Worm (Caenorhabditis elegans) whole organism, L2 larva: ENCODE measurements around the gene alh-7.

Experiments
- C34F6.9 ChIP-seq: fragments of 150-350 bp; optimal IDR thresholded peaks from 2 replicates; lab custom pipeline; 2014; ENCODE audit warnings: missing biosample characterization, missing genetic modification characterization
- F13H6.1 ChIP-seq: sonication (generic microtip); optimal IDR thresholded peaks from 2 replicates; lab custom pipeline; 2016; ENCODE audit warnings: missing genetic modification characterization, missing compliant biosample characterization
- Y55F3AM.14 ChIP-seq: fragments of 200-800 bp; sonication (Bioruptor generic); optimal IDR thresholded peaks from 2 replicates; lab custom pipeline; 2018; ENCODE audit warnings: mild to moderate bottlenecking, missing genetic modification characterization, missing compliant biosample characterization
- ZK546.5 ChIP-seq: sonication (generic microtip); optimal IDR thresholded peaks from 2 replicates; lab custom pipeline; 2017; ENCODE audit warnings: missing biosample characterization, missing genetic modification characterization
- alr-1 ChIP-seq: fragments of 150-350 bp; optimal IDR thresholded peaks from 2 replicates; lab custom pipeline; 2014; ENCODE audit warnings: missing biosample characterization, missing genetic modification characterization
- crh-2 ChIP-seq: sonication (generic microtip); optimal IDR thresholded peaks from 2 replicates; lab custom pipeline; 2017; ENCODE audit warnings: missing biosample characterization, missing genetic modification characterization
- egl-27 ChIP-seq: sonication (generic microtip); optimal IDR thresholded peaks from 3 replicates; lab custom pipeline; 2017; ENCODE audit warnings: missing biosample characterization, missing genetic modification reagents, missing genetic modification characterization
- fos-1 ChIP-seq: fragments of 150-350 bp; optimal IDR thresholded peaks from 2 replicates; lab custom pipeline; 2014; ENCODE audit warnings: missing biosample characterization, missing genetic modification characterization
- gmeb-1 ChIP-seq: fragments of 150-350 bp; optimal IDR thresholded peaks from 2 replicates; lab custom pipeline; 2014; ENCODE audit warnings: missing biosample characterization, missing genetic modification characterization
- lin-11 ChIP-seq: fragments of 150-350 bp; sonication (generic microtip); optimal IDR thresholded peaks from 2 replicates; lab custom pipeline; 2014; ENCODE audit warnings: missing biosample characterization, missing genetic modification characterization, inconsistent platforms, mixed read lengths
- lin-13 ChIP-seq: fragments of 150-350 bp; optimal IDR thresholded peaks from 2 replicates; lab custom pipeline; 2014; ENCODE audit warnings: missing biosample characterization, missing genetic modification reagents, missing genetic modification characterization
- lsy-2 ChIP-seq, 2 experiments: fragments of 150-350 bp in 1 of 2; sonication (generic microtip) in 1 of 2; optimal IDR thresholded peaks; 2 replicates each; lab custom pipeline; 2014 to 2017; ENCODE audit warnings: missing biosample characterization in 2 of 2, missing genetic modification characterization in 2 of 2
- mbf-1 ChIP-seq: sonication (generic microtip); optimal IDR thresholded peaks from 2 replicates; lab custom pipeline; 2017; ENCODE audit warnings: missing biosample characterization, missing genetic modification characterization
- nhr-129 ChIP-seq: fragments of 150-350 bp; optimal IDR thresholded peaks from 2 replicates; lab custom pipeline; 2014; ENCODE audit warnings: missing biosample characterization, missing genetic modification characterization
- nhr-23 ChIP-seq: fragments of 150-350 bp; optimal IDR thresholded peaks from 2 replicates; lab custom pipeline; 2014; ENCODE audit warnings: missing biosample characterization, missing genetic modification reagents, missing genetic modification characterization
- nhr-237 ChIP-seq: fragments of 150-350 bp; optimal IDR thresholded peaks from 2 replicates; lab custom pipeline; 2014; ENCODE audit warnings: missing biosample characterization, missing genetic modification characterization
- nhr-25 ChIP-seq: fragments of 150-350 bp; sonication (generic microtip); optimal IDR thresholded peaks from 3 replicates; lab custom pipeline; 2014; ENCODE audit warnings: missing biosample characterization, missing genetic modification characterization
- nhr-6 ChIP-seq: fragments of 150-350 bp; optimal IDR thresholded peaks from 2 replicates; lab custom pipeline; 2014; ENCODE audit warnings: missing biosample characterization, missing genetic modification characterization
- nhr-77 ChIP-seq: fragments of 150-350 bp; optimal IDR thresholded peaks from 2 replicates; lab custom pipeline; 2014; ENCODE audit warnings: missing biosample characterization, missing genetic modification characterization
- skn-1 ChIP-seq: sonication (generic microtip); optimal IDR thresholded peaks from 2 replicates; lab custom pipeline; 2017; ENCODE audit warnings: missing biosample characterization, missing genetic modification characterization
- sma-3 ChIP-seq: sonication (generic microtip); optimal IDR thresholded peaks from 2 replicates; lab custom pipeline; 2016; ENCODE audit warnings: missing genetic modification reagents, missing genetic modification characterization, missing compliant biosample characterization
- sma-9 ChIP-seq, 2 experiments: fragments of 150-350 bp in 1 of 2; sonication (generic microtip) in 1 of 2; optimal IDR thresholded peaks; 2 replicates each; lab custom pipeline; 2014 to 2016; ENCODE audit warnings: missing genetic modification characterization in 2 of 2, mild to moderate bottlenecking in 1 of 2, missing biosample characterization in 1 of 2, missing compliant biosample characterization in 1 of 2, missing genetic modification reagents in 1 of 2, moderate library complexity in 1 of 2
- snpc-4 ChIP-seq: fragments of 150-350 bp; optimal IDR thresholded peaks from 2 replicates; lab custom pipeline; 2014; ENCODE audit warnings: missing biosample characterization, missing genetic modification characterization
- unc-39 ChIP-seq: fragments of 150-350 bp; optimal IDR thresholded peaks from 2 replicates; lab custom pipeline; 2014; ENCODE audit warnings: missing biosample characterization, missing genetic modification characterization
- unc-55 ChIP-seq: fragments of 150-350 bp; sonication (generic microtip); optimal IDR thresholded peaks from 3 replicates; lab custom pipeline; 2014; ENCODE audit warnings: missing biosample characterization, missing genetic modification reagents, missing genetic modification characterization
- zag-1 ChIP-seq: fragments of 150-350 bp; optimal IDR thresholded peaks from 2 replicates; lab custom pipeline; 2014; ENCODE audit warnings: missing biosample characterization, missing genetic modification characterization
- ztf-1 ChIP-seq: fragments of 200-800 bp; sonication (Bioruptor generic); conservative IDR thresholded peaks from 2 replicates; pipeline ENCODE4 v1.3.6; 2022; ENCODE audit warnings: missing genetic modification characterization, missing compliant biosample characterization
- ztf-4 ChIP-seq: fragments of 150-350 bp; optimal IDR thresholded peaks from 2 replicates; lab custom pipeline; 2014; ENCODE audit warnings: missing biosample characterization, missing genetic modification characterization

The alh-7 gene

DNA sequence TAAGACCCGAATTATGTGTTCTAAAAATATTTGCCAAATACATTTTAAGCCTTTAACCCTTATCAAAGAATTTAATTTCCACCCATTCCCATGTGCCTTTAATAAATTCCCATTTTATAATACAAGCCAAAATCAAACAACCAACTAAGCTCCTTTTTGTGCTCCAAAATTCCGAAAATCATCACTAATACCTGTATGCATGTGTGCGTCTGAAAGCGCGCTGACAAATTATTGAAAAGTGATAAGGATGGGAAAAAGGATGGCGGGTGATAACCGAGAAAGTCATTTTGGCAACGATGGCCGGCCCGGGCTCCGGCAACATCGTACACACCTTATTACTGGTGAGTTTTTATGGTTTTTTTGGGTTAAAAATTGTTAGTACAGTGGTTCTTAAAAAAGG lies 15.9 kb upstream of the alh-7 start, which contains the start of gene nep-17:
Gene nep-17, plus strand, starts transcription at position 285 of the 400 bp plus-strand sequence.
- TF ChIP-seq mbf-1 (tag; lab: Kevin White, UChicago) = no peak
- TF ChIP-seq gmeb-1 (tag; lab: Kevin White, UChicago) = peak; percentile 4
- TF ChIP-seq crh-2 (tag; lab: Kevin White, UChicago) = no peak
- TF ChIP-seq ZK546.5 (tag; lab: Kevin White, UChicago) = no peak
- no peak for TF ChIP-seq sma-9 (GFP tag; optimal IDR thresholded peaks at IDR 0.05; lab: Kevin White, UChicago)
- TF ChIP-seq sma-9 (tag; optimal IDR thresholded peaks at IDR 0.05; lab: Kevin White, UChicago) = no peak
- peak; percentile 81 for TF ChIP-seq fos-1 (tag; lab: Kevin White, UChicago)
- no peak for TF ChIP-seq nhr-6
- TF ChIP-seq, all 48 proteins: peak for 2

DNA sequence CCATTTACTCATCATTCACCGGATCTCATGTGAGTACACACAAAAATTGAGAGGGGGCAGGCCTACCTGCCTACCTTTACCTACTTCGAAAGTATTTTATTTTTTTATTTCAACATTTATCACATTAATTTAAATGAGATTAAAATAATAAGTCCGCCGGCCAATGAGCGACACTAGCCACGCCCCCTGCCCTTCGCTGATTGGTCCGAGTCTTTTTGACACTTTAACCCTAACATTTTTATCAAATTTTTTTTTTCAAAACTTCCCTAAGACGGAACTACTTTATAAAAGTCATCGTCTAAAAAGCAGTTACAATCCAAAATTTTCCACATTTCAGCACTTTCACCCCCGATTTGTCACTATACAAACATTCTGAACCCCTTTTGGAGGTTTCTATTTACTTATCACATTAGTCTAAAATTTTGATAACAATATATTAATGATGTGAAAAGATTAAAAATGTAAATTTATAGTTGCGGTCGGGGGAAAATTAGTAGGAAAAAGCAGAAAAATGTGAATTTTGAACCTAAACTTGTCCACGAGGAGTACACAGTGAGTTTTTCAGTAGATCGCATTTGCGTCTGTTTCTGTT lies 14.5 kb upstream of the alh-7 start:
- TF ChIP-seq fos-1 (tag; lab: Kevin White, UChicago) (peak; percentile 79), egl-27 (no peak)

DNA sequence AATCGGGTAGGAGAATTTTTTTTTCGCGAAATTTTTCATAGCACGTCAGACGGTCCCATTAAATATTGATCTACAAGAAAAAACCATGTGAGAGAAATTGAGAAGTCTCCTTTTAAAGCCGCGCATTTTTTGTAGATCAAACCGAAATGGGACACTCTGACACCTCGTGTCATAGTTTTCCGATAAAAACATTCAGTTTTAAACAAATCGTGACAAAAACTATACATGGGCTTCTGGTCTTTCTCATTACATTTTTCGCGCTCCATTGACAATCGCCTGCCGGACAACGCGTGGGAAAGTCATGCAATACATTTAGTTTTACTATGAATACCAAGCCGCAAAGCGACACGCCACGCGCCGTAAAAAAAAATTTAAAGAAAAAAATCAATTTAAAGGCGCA lies 13.8 kb upstream of the alh-7 start:
- TF ChIP-seq lin-11 (tag; lab: Kevin White, UChicago) (no peak), ztf-4 (no peak), nhr-23 (tag; lab: Kevin White, UChicago) (no peak), skn-1 (tag; lab: Kevin White, UChicago) (no peak), nhr-129 (tag; lab: Kevin White, UChicago) (no peak)

DNA sequence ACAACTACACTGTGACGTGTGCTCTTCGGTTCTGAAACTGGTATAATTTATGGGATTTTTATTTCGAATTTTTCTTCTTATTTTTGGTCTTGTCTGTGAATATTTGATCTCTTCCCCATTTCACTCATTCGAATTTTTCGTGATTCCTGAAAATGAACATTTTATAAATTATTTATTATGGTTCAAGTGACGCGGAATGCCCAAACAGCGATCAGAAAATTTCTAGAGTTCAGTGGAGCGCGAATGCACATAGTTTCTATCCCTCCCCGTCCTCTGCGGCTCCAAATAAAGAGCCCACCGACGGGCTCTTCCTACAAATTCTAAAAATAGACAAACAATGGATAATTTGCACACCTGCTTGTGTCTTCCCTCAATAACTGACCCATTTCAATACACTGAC lies 12.1 kb upstream of the alh-7 start, which contains the start of gene F54F11.1:
Gene F54F11.1, plus strand, starts transcription at position 301 of the 400 bp plus-strand sequence.
- TF ChIP-seq unc-55 (GFP tag; lab: Kevin White, UChicago) (peak; percentile 14), sma-9 (GFP tag; optimal IDR thresholded peaks at IDR 0.05; lab: Kevin White, UChicago) (no peak), sma-9 (tag; optimal IDR thresholded peaks at IDR 0.05; lab: Kevin White, UChicago) (no peak)

DNA sequence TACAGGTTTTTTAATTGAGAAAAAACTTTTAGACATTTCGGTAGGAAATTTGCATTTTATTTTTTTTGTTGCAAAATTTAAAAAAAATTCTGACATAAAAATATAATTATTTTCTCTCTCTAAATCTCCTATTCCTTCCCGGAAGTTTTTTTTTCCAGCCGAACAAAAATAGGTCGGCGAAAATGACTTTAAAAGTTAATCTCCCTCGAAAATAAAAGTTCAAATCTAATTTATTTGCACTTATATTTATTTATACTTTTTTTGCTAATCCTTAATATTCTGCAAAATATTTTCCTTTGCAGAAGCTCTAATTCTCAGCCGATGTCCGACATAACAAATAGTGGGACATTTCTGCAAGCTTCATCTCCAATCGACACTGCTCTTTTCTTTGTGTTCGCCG lies 10.0 kb upstream of the alh-7 start, which contains the start of gene F45H10.5:
Gene F45H10.5, plus strand, starts transcription at position 301 of the 400 bp plus-strand sequence.
- TF ChIP-seq lin-13 (GFP tag; lab: Kevin White, UChicago) = no peak
- no peak for TF ChIP-seq unc-55 (GFP tag; lab: Kevin White, UChicago)
- no peak for TF ChIP-seq nhr-237 (tag; lab: Kevin White, UChicago)

DNA sequence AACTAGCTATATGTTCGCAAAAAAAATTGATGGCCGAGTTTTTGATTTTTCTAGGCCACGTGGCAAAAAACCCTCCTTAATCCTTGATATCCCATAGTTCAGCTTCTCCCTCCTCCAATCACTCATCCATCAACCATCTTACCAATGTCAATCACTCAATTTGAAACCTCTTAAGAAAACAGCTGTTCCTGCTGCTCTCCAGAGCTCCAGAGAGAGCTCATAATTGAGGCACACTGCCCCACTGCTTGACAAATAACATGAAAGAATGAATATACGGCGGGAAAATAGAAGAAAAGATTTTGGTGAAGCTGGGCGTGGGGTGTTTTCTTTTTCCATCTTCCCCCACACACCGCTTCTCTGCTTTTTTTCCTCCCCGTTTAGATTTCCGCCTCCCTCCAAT lies 9.0 kb upstream of the alh-7 start:
- TF ChIP-seq mbf-1 (tag; lab: Kevin White, UChicago) (no peak), egl-27 (no peak), unc-55 (GFP tag; lab: Kevin White, UChicago) (no peak), lin-11 (tag; lab: Kevin White, UChicago) (no peak), nhr-129 (tag; lab: Kevin White, UChicago) (peak; percentile 10), nhr-77 (tag; lab: Kevin White, UChicago) (no peak), alr-1 (no peak), sma-9 (GFP tag; optimal IDR thresholded peaks at IDR 0.05; lab: Kevin White, UChicago) (peak; percentile 17), sma-9 (tag; optimal IDR thresholded peaks at IDR 0.05; lab: Kevin White, UChicago) (no peak)

DNA sequence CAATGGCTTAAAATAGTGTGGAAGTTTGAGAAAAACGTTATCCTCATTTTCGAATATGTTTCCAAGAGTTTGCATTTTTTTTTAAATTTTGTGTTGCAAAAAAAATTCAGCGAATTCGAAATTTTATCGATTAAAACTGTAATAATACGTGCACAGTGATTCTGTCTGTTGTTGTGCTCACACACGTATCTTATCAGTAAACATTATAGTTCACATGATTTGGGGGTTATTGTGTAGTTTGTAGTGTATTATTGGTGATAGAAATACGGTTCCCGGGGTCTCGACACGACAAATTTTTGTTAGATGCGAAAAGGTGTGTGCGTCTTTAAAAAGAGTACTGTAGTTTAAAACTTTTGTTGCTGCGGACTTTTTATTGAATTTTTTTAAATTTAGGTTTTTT lies 4.1 kb upstream of the alh-7 start, which contains the start of gene drr-1:
Gene drr-1, minus strand, starts transcription at position 183 of the 400 bp plus-strand sequence.
- TF ChIP-seq nhr-25 (no peak), snpc-4 (no peak), Y55F3AM.14 (GFP tag; lab: Kevin White, UChicago) (no peak), unc-39 (tag; lab: Kevin White, UChicago) (no peak), C34F6.9 (tag; lab: Kevin White, UChicago) (no peak), sma-9 (GFP tag; optimal IDR thresholded peaks at IDR 0.05; lab: Kevin White, UChicago) (no peak), sma-9 (tag; optimal IDR thresholded peaks at IDR 0.05; lab: Kevin White, UChicago) (no peak), ZK546.5 (tag; lab: Kevin White, UChicago) (no peak), zag-1 (tag; lab: Kevin White, UChicago) (no peak), fos-1 (tag; lab: Kevin White, UChicago) (peak; percentile 28), crh-2 (tag; lab: Kevin White, UChicago) (peak; percentile 28), lin-11 (tag; lab: Kevin White, UChicago) (no peak), lin-13 (GFP tag; lab: Kevin White, UChicago) (no peak)

DNA sequence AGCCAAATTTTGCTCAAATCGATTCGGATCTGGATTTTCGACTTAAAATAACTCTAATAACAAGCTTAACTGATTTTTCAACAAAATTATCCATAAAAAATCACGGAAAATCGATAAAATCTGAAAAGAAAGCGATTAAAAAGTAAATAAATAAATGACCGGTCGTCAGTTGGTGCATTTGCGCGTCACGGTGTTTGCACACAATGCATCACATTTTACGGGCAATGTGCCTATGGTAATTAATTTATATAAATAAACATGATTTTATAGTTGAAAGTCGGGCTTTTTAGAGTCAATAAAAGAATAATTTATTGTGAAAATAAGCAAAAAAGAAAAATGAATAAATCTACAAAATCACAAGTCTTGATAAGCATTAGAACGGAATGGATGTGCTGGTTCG lies 3.2 kb upstream of the alh-7 start:
- TF ChIP-seq sma-3 (peak; percentile 5), lin-13 (GFP tag; lab: Kevin White, UChicago) (peak; percentile 43), crh-2 (tag; lab: Kevin White, UChicago) (peak; percentile 62), unc-55 (GFP tag; lab: Kevin White, UChicago) (peak; percentile 23), ztf-1 (GFP tag; lab: Robert Waterston, UW) (no peak), snpc-4 (no peak), F13H6.1 (tag; lab: Kevin White, UChicago) (peak; percentile 16), gmeb-1 (tag; lab: Kevin White, UChicago) (peak; percentile 39), lsy-2 (tag; optimal IDR thresholded peaks at IDR 0.05; lab: Kevin White, UChicago) (peak; percentile 29 to 72), C34F6.9 (tag; lab: Kevin White, UChicago) (peak; percentile 50), nhr-25 (no peak)
